Fruit fly (Drosophila melanogaster) whole organism, embryonic: ENCODE data around the gene Upf2.

Experiments used
- ATbp ChIP-seq: fragments of 200-800 bp; sonication (Bioruptor generic); optimal IDR thresholded peaks from 2 replicates; lab custom pipeline; 2017; ENCODE audit warnings: missing biosample characterization, mild to moderate bottlenecking, missing genetic modification characterization, missing genetic modification reagents
- CG10209 ChIP-seq: fragments of 200-800 bp; sonication (Bioruptor generic); optimal IDR thresholded peaks from 3 replicates; lab custom pipeline; 2017; ENCODE audit warnings: missing biosample characterization, mild to moderate bottlenecking, missing genetic modification characterization, missing genetic modification reagents
- CG10321 ChIP-seq: fragments of 200-800 bp; sonication (Bioruptor generic); IDR thresholded peaks from 2 replicates; pipeline ENCODE4 v1.3.6; 2022; ENCODE audit warnings: missing biosample characterization, missing genetic modification characterization
- CG11696 ChIP-seq: fragments of 200-800 bp; sonication (Bioruptor generic); IDR thresholded peaks from 2 replicates; pipeline ENCODE4 v1.3.6; 2022; ENCODE audit warnings: missing biosample characterization, missing genetic modification characterization
- CG12219 ChIP-seq: fragments of 200-800 bp; sonication (Bioruptor generic); optimal IDR thresholded peaks from 3 replicates; lab custom pipeline; 2018; ENCODE audit warnings: missing biosample characterization, mild to moderate bottlenecking, missing genetic modification characterization
- CG13296 ChIP-seq: fragments of 200-800 bp; sonication (Bioruptor generic); optimal IDR thresholded peaks from 3 replicates; lab custom pipeline; 2018; ENCODE audit warnings: missing biosample characterization, mild to moderate bottlenecking, missing genetic modification characterization
- CG14667 ChIP-seq: fragments of 200-800 bp; sonication (Bioruptor generic); IDR thresholded peaks from 2 replicates; pipeline ENCODE4 v1.3.6; 2022; ENCODE audit warnings: missing biosample characterization, missing genetic modification characterization
- CG16779 ChIP-seq: fragments of 200-800 bp; sonication (Bioruptor generic); IDR thresholded peaks from 2 replicates; pipeline ENCODE4 v1.3.6; 2022; ENCODE audit warnings: missing biosample characterization, missing genetic modification characterization
- CG18599 ChIP-seq: fragments of 200-800 bp; sonication (Bioruptor generic); optimal IDR thresholded peaks from 3 replicates; lab custom pipeline; 2017; ENCODE audit warnings: missing biosample characterization, missing genetic modification characterization, mild to moderate bottlenecking, moderate library complexity, missing genetic modification reagents
- CG18619 ChIP-seq: fragments of 200-800 bp; sonication (Bioruptor generic); optimal IDR thresholded peaks from 3 replicates; lab custom pipeline; 2017; ENCODE audit warnings: missing biosample characterization, mild to moderate bottlenecking, missing genetic modification characterization
- CG2129 ChIP-seq: fragments of 200-800 bp; sonication (Bioruptor generic); IDR thresholded peaks from 2 replicates; pipeline ENCODE4 v1.3.6; 2022; ENCODE audit warnings: missing biosample characterization, missing genetic modification characterization; ENCODE audit not compliant: partially characterized antibody
- CG33213 ChIP-seq: fragments of 200-800 bp; sonication (Bioruptor generic); optimal IDR thresholded peaks from 3 replicates; lab custom pipeline; 2016; ENCODE audit warnings: missing biosample characterization, missing genetic modification characterization
- CG34422 ChIP-seq: fragments of 200-800 bp; sonication (Bioruptor generic); IDR thresholded peaks from 3 replicates; pipeline ENCODE4 v1.3.6; 2022; ENCODE audit warnings: missing biosample characterization, missing genetic modification characterization
- CG3995 ChIP-seq: fragments of 200-800 bp; sonication (Bioruptor generic); optimal IDR thresholded peaks from 3 replicates; lab custom pipeline; 2016; ENCODE audit warnings: missing biosample characterization, missing genetic modification characterization
- CG4820 ChIP-seq: fragments of 200-800 bp; sonication (Bioruptor generic); optimal IDR thresholded peaks from 3 replicates; lab custom pipeline; 2016; ENCODE audit warnings: missing biosample characterization, missing genetic modification characterization
- CG4854 ChIP-seq: fragments of 200-800 bp; sonication (Bioruptor generic); optimal IDR thresholded peaks from 2 replicates; lab custom pipeline; 2016; ENCODE audit warnings: missing biosample characterization, missing genetic modification characterization, inconsistent platforms
- CG6175 ChIP-seq: fragments of 200-800 bp; sonication (Bioruptor generic); IDR thresholded peaks from 3 replicates; pipeline ENCODE4 v1.3.6; 2022; ENCODE audit warnings: missing biosample characterization, missing genetic modification characterization
- CG6254 ChIP-seq: fragments of 200-800 bp; sonication (Bioruptor generic); optimal IDR thresholded peaks from 3 replicates; lab custom pipeline; 2017; ENCODE audit warnings: mild to moderate bottlenecking, missing biosample characterization, missing genetic modification reagents, missing genetic modification characterization
- CG6813 ChIP-seq: fragments of 200-800 bp; sonication (Bioruptor generic); optimal IDR thresholded peaks from 2 replicates; lab custom pipeline; 2017; ENCODE audit warnings: missing biosample characterization, missing genetic modification characterization, mild to moderate bottlenecking, moderate library complexity, missing genetic modification reagents
- CG9817 ChIP-seq: fragments of 200-800 bp; sonication (Bioruptor generic); optimal IDR thresholded peaks from 2 replicates; lab custom pipeline; 2018; ENCODE audit warnings: missing biosample characterization, mild to moderate bottlenecking, missing genetic modification characterization, moderate library complexity
- Deaf1 ChIP-seq: fragments of 200-800 bp; optimal IDR thresholded peaks from 3 replicates; lab custom pipeline; 2019; ENCODE audit warnings: missing biosample characterization, mild to moderate bottlenecking, missing genetic modification characterization, moderate library complexity
- HLH4C ChIP-seq: fragments of 200-800 bp; sonication (Bioruptor generic); IDR thresholded peaks from 3 replicates; pipeline ENCODE4 v1.3.6; 2022; ENCODE audit warnings: missing biosample characterization, missing genetic modification characterization; ENCODE audit not compliant: partially characterized antibody
- HLH54F ChIP-seq: fragments of 200-800 bp; sonication (Bioruptor generic); optimal IDR thresholded peaks from 3 replicates; lab custom pipeline; 2016; ENCODE audit warnings: missing biosample characterization, missing genetic modification characterization
- HLHmδ ChIP-seq: fragments of 200-800 bp; sonication (Bioruptor generic); optimal IDR thresholded peaks from 2 replicates; lab custom pipeline; 2018; ENCODE audit warnings: missing biosample characterization, mild to moderate bottlenecking, missing genetic modification characterization, moderate library complexity
- Hr39 ChIP-seq: fragments of >200 bp; optimal IDR thresholded peaks from 2 replicates; lab custom pipeline; 2017
- Mad ChIP-seq: fragments of 200-800 bp; sonication (Bioruptor generic); optimal IDR thresholded peaks from 2 replicates; lab custom pipeline; 2016; ENCODE audit warnings: missing biosample characterization, missing genetic modification characterization
- Myb ChIP-seq: fragments of 200-800 bp; sonication (Bioruptor generic); optimal IDR thresholded peaks from 2 replicates; lab custom pipeline; 2016; ENCODE audit warnings: missing biosample characterization, missing genetic modification characterization
- PHDP ChIP-seq: fragments of 200-800 bp; sonication (Bioruptor generic); optimal IDR thresholded peaks from 3 replicates; lab custom pipeline; 2018; ENCODE audit warnings: missing biosample characterization, mild to moderate bottlenecking, missing genetic modification characterization, moderate library complexity
- Rx ChIP-seq: fragments of 200-800 bp; sonication (Bioruptor generic); IDR thresholded peaks from 2 replicates; pipeline ENCODE4 v1.3.6; 2022; ENCODE audit warnings: missing biosample characterization, missing genetic modification characterization
- Taf1 ChIP-seq: fragments of 200-800 bp; sonication (Bioruptor generic); IDR thresholded peaks from 2 replicates; pipeline ENCODE4 v1.3.6; 2022; ENCODE audit warnings: missing biosample characterization, missing genetic modification characterization
- Usf ChIP-seq: fragments of 200-800 bp; sonication (Bioruptor generic); optimal IDR thresholded peaks from 2 replicates; lab custom pipeline; 2017; ENCODE audit warnings: missing genotype, missing biosample characterization, missing genetic modification characterization
- ab ChIP-seq: fragments of 200-800 bp; sonication (Bioruptor generic); optimal IDR thresholded peaks from 2 replicates; lab custom pipeline; 2016; ENCODE audit warnings: missing biosample characterization, missing genetic modification characterization
- amos ChIP-seq: fragments of 200-800 bp; sonication (Bioruptor generic); IDR thresholded peaks from 2 replicates; pipeline ENCODE4 v1.3.6; 2022; ENCODE audit warnings: missing biosample characterization, missing genetic modification characterization; ENCODE audit not compliant: partially characterized antibody
- aop ChIP-seq: fragments of 200-800 bp; sonication (Bioruptor generic); IDR thresholded peaks from 2 replicates; pipeline ENCODE4 v1.3.6; 2022; ENCODE audit warnings: missing biosample characterization, missing genetic modification characterization
- br ChIP-seq: fragments of >200 bp; optimal IDR thresholded peaks from 2 replicates; lab custom pipeline; 2017
- ems ChIP-seq: fragments of 200-800 bp; sonication (Bioruptor generic); optimal IDR thresholded peaks from 3 replicates; lab custom pipeline; 2016; ENCODE audit warnings: missing biosample characterization, missing genetic modification characterization
- ewg ChIP-seq: fragments of 200-800 bp; sonication (Bioruptor generic); optimal IDR thresholded peaks from 3 replicates; lab custom pipeline; 2017; ENCODE audit warnings: mild to moderate bottlenecking, missing biosample characterization, missing genetic modification reagents, missing genetic modification characterization
- gce ChIP-seq: fragments of 200-800 bp; sonication (Bioruptor generic); IDR thresholded peaks from 3 replicates; pipeline ENCODE4 v1.3.6; 2022; ENCODE audit warnings: missing biosample characterization, missing genetic modification characterization
- gcm ChIP-seq: fragments of 200-800 bp; sonication (Bioruptor generic); optimal IDR thresholded peaks from 2 replicates; lab custom pipeline; 2019; ENCODE audit warnings: missing biosample characterization, mild to moderate bottlenecking, missing genetic modification characterization, moderate library complexity
- grau ChIP-seq: fragments of 200-800 bp; optimal IDR thresholded peaks from 3 replicates; lab custom pipeline; 2019; ENCODE audit warnings: missing biosample characterization, mild to moderate bottlenecking, missing genetic modification characterization, moderate library complexity
- gsb-n ChIP-seq: fragments of 200-800 bp; sonication (Bioruptor generic); optimal IDR thresholded peaks from 3 replicates; lab custom pipeline; 2018; ENCODE audit warnings: missing biosample characterization, mild to moderate bottlenecking, missing genetic modification characterization
- jing ChIP-seq: fragments of 200-800 bp; sonication (Bioruptor generic); optimal IDR thresholded peaks from 2 replicates; lab custom pipeline; 2018; ENCODE audit warnings: missing biosample characterization, mild to moderate bottlenecking, missing genetic modification characterization
- lab ChIP-seq: fragments of 200-800 bp; sonication (Bioruptor generic); optimal IDR thresholded peaks from 3 replicates; lab custom pipeline; 2017; ENCODE audit warnings: missing biosample characterization, missing genetic modification characterization, mild to moderate bottlenecking, moderate library complexity, missing genetic modification reagents
- pita ChIP-seq: fragments of 200-800 bp; sonication (Bioruptor generic); optimal IDR thresholded peaks from 2 replicates; lab custom pipeline; 2017; ENCODE audit warnings: missing biosample characterization, mild to moderate bottlenecking, missing genetic modification characterization
- pzg ChIP-seq: fragments of 200-800 bp; sonication (Bioruptor generic); optimal IDR thresholded peaks from 3 replicates; lab custom pipeline; 2018; ENCODE audit warnings: missing biosample characterization, mild to moderate bottlenecking, missing genetic modification characterization, moderate library complexity
- tgo ChIP-seq: fragments of 200-800 bp; sonication (Bioruptor generic); IDR thresholded peaks from 3 replicates; pipeline ENCODE4 v1.3.6; 2022; ENCODE audit warnings: missing biosample characterization, missing genetic modification characterization
- tio ChIP-seq: fragments of 200-800 bp; sonication (Bioruptor generic); optimal IDR thresholded peaks from 2 replicates; lab custom pipeline; 2017; ENCODE audit warnings: missing biosample characterization, missing genetic modification characterization, inconsistent platforms
- tll ChIP-seq, 2 experiments: fragments of 200-800 bp in 1 of 2; fragments of >200 bp in 1 of 2; sonication (Bioruptor generic) in 1 of 2; optimal IDR thresholded peaks; 2 replicates each; lab custom pipeline; 2017 to 2019; ENCODE audit warnings: missing biosample characterization in 2 of 2, missing genetic modification characterization in 2 of 2, mild to moderate bottlenecking in 1 of 2, moderate library complexity in 1 of 2
- usp ChIP-seq: fragments of >200 bp; optimal IDR thresholded peaks from 2 replicates; lab custom pipeline; 2017; ENCODE audit warnings: missing biosample characterization, missing genetic modification characterization

Gene Upf2

DNA sequence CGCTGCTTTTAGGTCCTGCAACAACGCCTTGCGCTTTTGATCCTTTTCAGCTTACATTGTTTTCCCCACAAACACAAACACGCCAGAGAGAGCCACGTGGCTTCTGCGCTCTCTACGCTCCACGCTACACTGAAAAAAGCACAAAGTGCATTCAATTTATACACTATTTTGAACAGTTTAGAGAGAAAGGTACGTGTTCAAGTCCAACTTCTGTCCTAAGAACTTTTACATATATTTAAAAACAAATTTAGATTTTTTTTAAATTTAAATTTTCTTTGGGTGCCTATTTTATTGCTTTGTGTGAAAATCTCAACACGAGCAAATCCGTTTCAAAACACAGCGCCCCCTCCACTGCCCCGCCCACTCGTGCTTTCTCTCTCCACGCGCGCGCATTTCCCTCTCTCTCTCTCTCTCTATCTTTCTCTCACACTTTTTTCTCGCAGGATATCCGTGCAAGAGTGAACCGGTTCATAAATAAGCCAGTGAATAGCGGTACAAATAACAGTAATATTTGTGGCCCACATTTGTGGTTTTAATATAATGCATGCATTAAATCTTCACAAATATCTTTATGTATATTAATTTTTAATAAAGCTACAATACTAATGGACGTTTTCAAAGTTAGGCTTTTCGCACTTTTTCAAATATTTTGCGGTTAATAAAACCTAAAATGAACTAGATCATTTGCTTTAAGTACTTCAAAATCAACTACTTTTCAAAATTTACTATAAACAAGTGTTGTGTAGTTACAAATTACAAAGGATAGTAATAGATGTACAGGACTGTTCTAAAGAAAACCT, 25.0 kb upstream of the Upf2 start (continued):
- TF ChIP-seq br (lab: Kevin White, UChicago) (no peak), CG12219 (GFP tag; lab: Kevin White, UChicago) (peak; percentile 69), CG3995 (GFP tag; lab: Kevin White, UChicago) (no peak), CG10321 (GFP tag; lab: Robert Waterston, UW) (no peak), pzg (GFP tag; lab: Kevin White, UChicago) (no peak), CG11696 (GFP tag; lab: Robert Waterston, UW) (peak; percentile 85), CG2129 (GFP tag; lab: Robert Waterston, UW) (no peak), HLH54F (GFP tag; lab: Kevin White, UChicago) (peak; percentile 49), CG4854 (GFP tag; lab: Kevin White, UChicago) (peak; percentile 65), Myb (GFP tag; lab: Kevin White, UChicago) (peak; percentile 42), tgo (GFP tag; lab: Robert Waterston, UW) (peak; percentile 86), usp (GFP tag; lab: Kevin White, UChicago) (no peak), Usf (GFP tag; lab: Kevin White, UChicago) (peak; percentile 27), ems (GFP tag; lab: Kevin White, UChicago) (peak; percentile 58), lab (peak; percentile 95), CG18619 (peak; percentile 77), CG6175 (GFP tag; lab: Robert Waterston, UW) (0 out of 3 replicates have a peak, but pooled peaks have one; percentile 64), CG6254 (peak; percentile 64), Taf1 (GFP tag; lab: Robert Waterston, UW) (peak; percentile 51; the same call in 1 of the 2 replicates), CG33213 (GFP tag; lab: Kevin White, UChicago) (no peak), gcm (GFP tag; lab: Kevin White, UChicago) (peak; percentile 72), CG13296 (peak; percentile 84), CG18599 (peak; percentile 95), jing (GFP tag; lab: Kevin White, UChicago) (peak; percentile 20), gsb-n (peak; percentile 69), tio (peak; percentile 82), ab (GFP tag; lab: Kevin White, UChicago) (no peak), Deaf1 (peak; percentile 57), amos (no peak), ATbp (GFP tag; lab: Kevin White, UChicago) (peak; percentile 90), aop (GFP tag; lab: Robert Waterston, UW) (no peak), HLHmδ (GFP tag; lab: Kevin White, UChicago) (no peak), CG6813 (peak; percentile 81), CG14667 (GFP tag; lab: Robert Waterston, UW) (peak; percentile 71), Rx (GFP tag; lab: Robert Waterston, UW) (peak; percentile 82), CG4820 (peak; percentile 60), pita (no peak), ewg (peak; percentile 95), Hr39 (lab: Kevin White, UChicago) (no peak), CG16779 (no peak), gce (peak; percentile 86), tll (GFP tag; optimal IDR thresholded peaks at IDR 0.05; lab: Kevin White, UChicago) (no peak), CG10209 (peak; percentile 74), CG34422 (GFP tag; lab: Robert Waterston, UW) (peak; percentile 84), Mad (GFP tag; lab: Kevin White, UChicago) (peak; percentile 17), CG9817 (tag; lab: Kevin White, UChicago) (peak; percentile 57), PHDP (tag; lab: Kevin White, UChicago) (peak; percentile 85), HLH4C (no peak), grau (tag; lab: Kevin White, UChicago) (peak; percentile 83)
